Worm (Caenorhabditis elegans): Measurements from ENCODE around the gene yju-2.

Gene yju-2

DNA sequence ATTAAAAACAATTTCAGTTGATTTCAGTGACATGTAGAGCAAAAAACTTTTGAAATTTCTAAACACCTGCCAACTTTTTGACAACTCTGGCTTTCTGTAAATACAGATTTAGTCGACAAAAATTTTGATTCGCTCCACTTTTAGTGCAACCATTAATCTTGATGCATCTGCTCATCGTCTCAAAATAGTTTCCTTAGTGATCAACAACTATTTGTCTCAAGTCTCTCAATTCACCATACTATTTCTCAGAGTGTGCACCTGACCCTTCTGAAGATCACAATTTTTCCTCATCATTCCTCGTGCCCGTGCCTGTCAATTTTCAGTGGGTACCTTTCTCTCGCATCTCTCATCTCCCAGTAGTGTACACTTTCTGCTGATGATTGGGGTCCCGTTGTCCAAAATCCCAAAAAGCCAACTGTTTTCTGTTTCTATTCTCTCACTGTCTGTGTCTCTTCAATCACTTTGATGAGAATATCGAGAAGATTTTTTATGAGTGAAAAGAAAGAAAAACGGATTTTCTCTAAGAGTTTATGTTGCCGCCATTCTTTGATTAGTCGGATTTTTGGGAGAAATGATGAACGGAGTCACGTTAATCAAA lies 32.9 kb downstream of the yju-2 start:
- no peak for TF ChIP-seq zag-1 (tag; optimal IDR thresholded peaks at IDR 0.05)
- TF ChIP-seq C34B4.2 (tag; optimal IDR thresholded peaks at IDR 0.05), result no peak
- TF ChIP-seq mab-9 (GFP tag; IDR thresholded peaks at IDR 0.05), result no peak
- peak; percentile 71 for TF ChIP-seq ztf-4 (tag; optimal IDR thresholded peaks at IDR 0.05)
- TF ChIP-seq pag-3 (tag; optimal IDR thresholded peaks at IDR 0.05; ENCODE audit: borderline replicate concordance, insufficient read depth), result no peak
- TF ChIP-seq ceh-82 (tag; optimal IDR thresholded peaks at IDR 0.05), result no peak
- peak; percentile 74 for TF ChIP-seq blmp-1 (tag; optimal IDR thresholded peaks at IDR 0.05)
- no peak for TF ChIP-seq jun-1 (tag; optimal IDR thresholded peaks at IDR 0.05)
- peak; percentile 25 for TF ChIP-seq vab-15 (tag; optimal IDR thresholded peaks at IDR 0.05)
- TF ChIP-seq lsy-2 (tag; optimal IDR thresholded peaks at IDR 0.05), result peak; percentile 76 to 80
- TF ChIP-seq nhr-76 (tag; optimal IDR thresholded peaks at IDR 0.05), result no peak
- no peak for TF ChIP-seq nhr-12 (tag; optimal IDR thresholded peaks at IDR 0.05)
- no peak for TF ChIP-seq fos-1 (tag; optimal IDR thresholded peaks at IDR 0.05)
- peak; percentile 54 for TF ChIP-seq mef-2 (tag; optimal IDR thresholded peaks at IDR 0.05)
- TF ChIP-seq isw-1 (GFP tag; IDR thresholded peaks at IDR 0.05), result no peak
- no peak for TF ChIP-seq fkh-8 (tag; optimal IDR thresholded peaks at IDR 0.05)
- TF ChIP-seq efl-3 (GFP tag; optimal IDR thresholded peaks at IDR 0.05), result no peak
- no peak for TF ChIP-seq hlh-4 (tag; optimal IDR thresholded peaks at IDR 0.05)
- TF ChIP-seq tbx-2 (tag; optimal IDR thresholded peaks at IDR 0.05), result peak; percentile 58
- TF ChIP-seq ets-5 (GFP tag; IDR thresholded peaks at IDR 0.05), result no peak
- TF ChIP-seq mep-1 (tag; optimal IDR thresholded peaks at IDR 0.05), result peak; percentile 63
- TF ChIP-seq pax-3 (tag; optimal IDR thresholded peaks at IDR 0.05), result no peak
- TF ChIP-seq sox-4 (tag; optimal IDR thresholded peaks at IDR 0.05), result no peak
- TF ChIP-seq unc-86 (tag; optimal IDR thresholded peaks at IDR 0.05), result no peak
- TF ChIP-seq ceh-88 (GFP tag; IDR thresholded peaks at IDR 0.05), result no peak
- TF ChIP-seq sptf-1 (tag; optimal IDR thresholded peaks at IDR 0.05), result no peak
- peak in 1 of 2 experiments; percentile 6 for TF ChIP-seq lin-35 (GFP tag; optimal IDR thresholded peaks at IDR 0.05)
- peak; percentile 31 for TF ChIP-seq lir-3 (tag; optimal IDR thresholded peaks at IDR 0.05; ENCODE audit: poor library complexity)
- peak in 1 of 2 experiments; percentile 14 for TF ChIP-seq mdl-1 (tag; optimal IDR thresholded peaks at IDR 0.05)
- TF ChIP-seq lin-14 (GFP tag; optimal IDR thresholded peaks at IDR 0.05), result peak; percentile 90
- no peak for TF ChIP-seq snpc-4 (tag; optimal IDR thresholded peaks at IDR 0.05)
- TF ChIP-seq unc-62 (GFP tag; optimal IDR thresholded peaks at IDR 0.05), result no peak
- no peak for TF ChIP-seq ceh-90 (tag; optimal IDR thresholded peaks at IDR 0.05)
- peak; percentile 28 for TF ChIP-seq C16A3.4 (tag; optimal IDR thresholded peaks at IDR 0.05)
- peak; percentile 88 for TF ChIP-seq rnt-1 (tag; optimal IDR thresholded peaks at IDR 0.05)
- TF ChIP-seq alr-1 (tag; optimal IDR thresholded peaks at IDR 0.05; ENCODE audit: borderline replicate concordance), result no peak
- TF ChIP-seq unc-30 (tag; optimal IDR thresholded peaks at IDR 0.05), result no peak
- TF ChIP-seq ces-1 (GFP tag; optimal IDR thresholded peaks at IDR 0.05), result no peak
- TF ChIP-seq dpl-1 (GFP tag; optimal IDR thresholded peaks at IDR 0.05), result peak; percentile 5 to 30 (median 19)
- peak; percentile 80 for TF ChIP-seq snu-23 (GFP tag; optimal IDR thresholded peaks at IDR 0.05)
- TF ChIP-seq egl-13 (tag; optimal IDR thresholded peaks at IDR 0.05), result no peak
- peak; percentile 39 for TF ChIP-seq nhr-47 (tag; optimal IDR thresholded peaks at IDR 0.05)
- no peak for TF ChIP-seq nhr-77 (tag; optimal IDR thresholded peaks at IDR 0.05)
- no peak for TF ChIP-seq nhr-84 (tag; optimal IDR thresholded peaks at IDR 0.05)
- TF ChIP-seq nhr-85 (tag), result no peak
- TF ChIP-seq nhr-71 (tag; optimal IDR thresholded peaks at IDR 0.05), result peak; percentile 94
- no peak for TF ChIP-seq aha-1 (tag; optimal IDR thresholded peaks at IDR 0.05)
- TF ChIP-seq ceh-63 (GFP tag; optimal IDR thresholded peaks at IDR 0.05), result no peak
- no peak for TF ChIP-seq egl-27 (tag; optimal IDR thresholded peaks at IDR 0.05)
- peak; percentile 63 for TF ChIP-seq lin-39 (tag; optimal IDR thresholded peaks at IDR 0.05)
- peak; percentile 43 for TF ChIP-seq dsc-1 (tag; optimal IDR thresholded peaks at IDR 0.05)
- no peak for TF ChIP-seq Y116A8C.19 (tag; optimal IDR thresholded peaks at IDR 0.05; ENCODE audit: borderline replicate concordance)
